Worm (Caenorhabditis elegans) whole organism, L3 larva: ENCODE measurements around the gene F31F6.1.

Experiments
- ceh-16 ChIP-seq: sonication (generic microtip); optimal IDR thresholded peaks from 2 replicates; lab custom pipeline; 2017; ENCODE audit warnings: missing biosample characterization, missing genetic modification characterization
- elt-1 ChIP-seq: fragments of 150-350 bp; optimal IDR thresholded peaks from 2 replicates; lab custom pipeline; 2014; ENCODE audit warnings: missing biosample characterization, missing genetic modification characterization
- nhr-11 ChIP-seq: fragments of 150-350 bp; optimal IDR thresholded peaks from 2 replicates; lab custom pipeline; 2014; ENCODE audit warnings: missing biosample characterization, missing genetic modification characterization
- pha-4 ChIP-seq: fragments of 150-350 bp; optimal IDR thresholded peaks from 2 replicates; lab custom pipeline; 2014; ENCODE audit warnings: missing biosample characterization, missing genetic modification reagents, missing genetic modification characterization
- skn-1 ChIP-seq: fragments of 150-350 bp; optimal IDR thresholded peaks from 2 replicates; lab custom pipeline; 2014; ENCODE audit warnings: missing biosample characterization, missing genetic modification characterization
- tbx-2 ChIP-seq: sonication (generic microtip); optimal IDR thresholded peaks from 2 replicates; lab custom pipeline; 2016; ENCODE audit warnings: mild to moderate bottlenecking, missing genetic modification characterization, missing compliant biosample characterization
- unc-62 ChIP-seq: fragments of 150-350 bp; sonication (generic microtip); optimal IDR thresholded peaks from 4 replicates; lab custom pipeline; 2014; ENCODE audit warnings: missing biosample characterization, missing genetic modification reagents, missing genetic modification characterization

DNA sequence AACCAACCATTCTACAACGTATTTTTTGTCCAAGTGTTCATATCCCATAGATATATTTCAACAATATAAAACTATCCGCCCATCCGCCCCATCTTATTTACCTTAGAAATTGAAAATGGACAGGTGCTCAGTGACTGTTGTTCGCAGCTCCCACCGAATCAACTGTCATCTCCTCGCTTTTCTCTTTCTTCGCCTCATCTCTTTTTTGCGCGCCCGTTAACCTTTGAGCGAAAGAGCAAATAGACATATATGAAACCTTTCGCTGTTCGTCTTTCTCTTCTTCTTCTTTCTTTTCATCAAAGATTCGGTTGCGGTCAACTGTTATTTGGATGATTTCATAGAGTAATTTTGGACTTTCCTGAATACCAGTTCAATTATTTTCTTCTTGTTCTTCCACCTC lies 7.6 kb upstream of the F31F6.1 start, which contains the start of gene sssh-1:
- TF ChIP-seq skn-1 = no peak
- no peak for TF ChIP-seq ceh-16 (tag; lab: Kevin White, UChicago)
- TF ChIP-seq tbx-2 = no peak
- TF ChIP-seq pha-4 = peak; percentile 51
- TF ChIP-seq elt-1 (tag; lab: Kevin White, UChicago) = no peak
- TF ChIP-seq unc-62 (GFP tag; lab: Kevin White, UChicago) = no peak
- no peak for TF ChIP-seq nhr-11 (tag; lab: Kevin White, UChicago)
